Worm (Caenorhabditis elegans): ENCODE results near the gene F40G12.7.

The F40G12.7 gene

DNA sequence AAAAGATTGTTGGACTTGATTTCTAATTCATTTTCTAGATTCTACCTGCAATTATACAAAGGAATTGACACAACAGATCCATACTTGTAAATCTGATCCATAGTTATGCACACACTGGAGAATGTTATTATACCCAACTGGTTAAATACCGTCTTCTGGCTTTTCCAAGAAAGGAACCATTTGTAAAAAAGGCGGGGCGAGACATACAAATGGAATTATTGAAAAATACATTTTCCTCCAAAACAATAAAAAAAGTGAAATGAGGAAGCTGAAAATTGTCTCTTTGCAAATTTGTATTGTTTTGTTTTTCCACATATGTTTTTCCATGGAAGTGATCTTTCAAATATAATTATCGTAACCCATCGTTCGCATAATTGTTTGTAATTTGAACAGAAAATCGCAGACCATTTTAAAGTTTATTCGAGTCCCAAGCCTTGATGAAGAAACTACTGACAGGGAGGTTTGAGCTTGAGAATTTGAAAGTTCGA is 7.9 kb downstream of the F40G12.7 start, which contains the start of the genes srt-74 and F40G12.9:
Gene srt-74 (minus strand): TSS at position 101 of the 488 bp plus-strand sequence.
Gene F40G12.9 (plus strand): TSS at position 438 of the 488 bp plus-strand sequence.
- TF ChIP-seq unc-130 (GFP tag; optimal IDR thresholded peaks at IDR 0.05): no peak
- TF ChIP-seq mel-28 (tag; optimal IDR thresholded peaks at IDR 0.05; ENCODE audit: borderline replicate concordance): no peak
- no peak for TF ChIP-seq lin-40 (tag; optimal IDR thresholded peaks at IDR 0.05)
- no peak for TF ChIP-seq T26A5.8 (tag; optimal IDR thresholded peaks at IDR 0.05)
- no peak for TF ChIP-seq lsl-1 (GFP tag; optimal IDR thresholded peaks at IDR 0.05)
- no peak for TF ChIP-seq nhr-80 (tag; optimal IDR thresholded peaks at IDR 0.05)
- no peak for TF ChIP-seq xnd-1 (tag; optimal IDR thresholded peaks at IDR 0.05)
- no peak for TF ChIP-seq madf-6 (GFP tag; IDR thresholded peaks at IDR 0.05)
- no peak for TF ChIP-seq nhr-90 (tag; optimal IDR thresholded peaks at IDR 0.05)
- no peak for TF ChIP-seq ceh-40 (GFP tag; IDR thresholded peaks at IDR 0.05)
- no peak for TF ChIP-seq lin-26 (GFP tag; IDR thresholded peaks at IDR 0.05)
- no peak for TF ChIP-seq F57A8.1 (GFP tag; optimal IDR thresholded peaks at IDR 0.05)
- TF ChIP-seq F39B2.1 (GFP tag; IDR thresholded peaks at IDR 0.05): no peak
- TF ChIP-seq zfh-2 (GFP tag; conservative IDR thresholded peaks at IDR 0.05): no peak

DNA sequence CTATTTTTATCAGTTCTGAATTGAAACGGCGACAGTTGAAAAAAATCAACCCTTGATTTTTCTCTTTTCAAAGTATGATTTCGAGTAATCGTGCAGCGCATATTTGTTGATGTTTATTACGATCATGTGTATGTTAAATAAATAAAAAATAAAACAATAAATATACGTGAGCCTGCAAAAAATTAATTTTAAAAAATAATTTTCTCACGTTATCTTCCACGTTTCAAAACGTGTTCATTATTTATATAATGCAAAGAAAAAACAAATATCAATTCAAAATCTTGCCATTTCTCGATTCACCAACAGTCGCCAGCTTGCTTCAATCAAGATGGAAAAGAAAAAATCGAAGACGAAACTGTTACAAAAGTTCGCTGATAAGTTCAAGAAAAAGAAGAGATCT is 8.9 kb downstream of the F40G12.7 start, which contains the start of gene F40G12.10:
Gene F40G12.10 (plus strand): TSS at position 301 of the 400 bp plus-strand sequence.
- TF ChIP-seq F23B12.7 (tag; optimal IDR thresholded peaks at IDR 0.05; ENCODE audit: insufficient read depth) (no peak), snpc-3.4 (tag; optimal IDR thresholded peaks at IDR 0.05) (no peak), ztf-22 (GFP tag; optimal IDR thresholded peaks at IDR 0.05) (no peak), gei-17 (GFP tag; optimal IDR thresholded peaks at IDR 0.05) (no peak), unc-62 (GFP tag; optimal IDR thresholded peaks at IDR 0.05) (no peak), attf-3 (GFP tag; conservative IDR thresholded peaks at IDR 0.05) (no peak), mcd-1 (GFP tag; IDR thresholded peaks at IDR 0.05) (no peak), snpc-4 (GFP tag; optimal IDR thresholded peaks at IDR 0.05) (no peak), snpc-4 (tag; optimal IDR thresholded peaks at IDR 0.05) (no peak), attf-5 (GFP tag; optimal IDR thresholded peaks at IDR 0.05) (no peak), madf-6 (GFP tag; IDR thresholded peaks at IDR 0.05) (no peak), cebp-1 (GFP tag; IDR thresholded peaks at IDR 0.05) (no peak), cebp-1 (tag; optimal IDR thresholded peaks at IDR 0.05) (no peak), ets-4 (GFP tag; optimal IDR thresholded peaks at IDR 0.05) (no peak), lin-35 (GFP tag; optimal IDR thresholded peaks at IDR 0.05) (no peak), ztf-26 (tag; optimal IDR thresholded peaks at IDR 0.05) (no peak), hrde-1 (tag; optimal IDR thresholded peaks at IDR 0.05; ENCODE audit: borderline replicate concordance) (no peak), C06A6.2 (GFP tag; conservative IDR thresholded peaks at IDR 0.05) (no peak), zfh-2 (GFP tag; conservative IDR thresholded peaks at IDR 0.05) (no peak)

DNA sequence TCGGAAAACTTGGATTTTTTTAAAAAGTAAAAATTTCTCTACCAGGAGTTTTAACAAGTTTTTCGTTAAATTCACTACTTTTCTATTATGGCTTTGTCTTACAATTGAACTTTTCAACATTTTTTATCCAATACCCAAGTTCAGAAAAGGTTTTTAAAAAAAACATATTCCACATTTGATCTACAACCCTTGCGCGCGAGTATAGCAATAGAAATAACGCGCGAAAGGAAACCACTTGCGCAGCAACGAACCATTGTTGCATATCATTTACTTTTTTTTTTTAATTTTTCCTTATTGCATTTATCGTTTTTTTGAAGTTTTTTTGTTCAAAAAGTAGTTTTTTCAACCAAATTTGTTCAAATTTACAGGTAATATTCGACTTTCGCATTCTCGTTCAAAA is 11.4 kb downstream of the F40G12.7 start, which contains the start of gene F40G12.11:
Gene F40G12.11 (plus strand): TSS at position 369 of the 400 bp plus-strand sequence.
- TF ChIP-seq attf-3 (GFP tag; conservative IDR thresholded peaks at IDR 0.05) (no peak), F57C9.4 (tag; optimal IDR thresholded peaks at IDR 0.05) (no peak), ama-1 (optimal IDR thresholded peaks at IDR 0.05) (no peak), ama-1 (GFP tag; optimal IDR thresholded peaks at IDR 0.05) (no peak), madf-6 (GFP tag; IDR thresholded peaks at IDR 0.05) (peak; percentile 52; the same call in 1 of the 2 replicates), ekl-4 (GFP tag; IDR thresholded peaks at IDR 0.05) (no peak), hlh-12 (tag; optimal IDR thresholded peaks at IDR 0.05) (no peak), athp-1 (tag; optimal IDR thresholded peaks at IDR 0.05) (no peak), tlf-1 (GFP tag; optimal IDR thresholded peaks at IDR 0.05) (no peak), him-1 (tag; optimal IDR thresholded peaks at IDR 0.05) (no peak), C17E4.6 (GFP tag; IDR thresholded peaks at IDR 0.05) (no peak), dpl-1 (GFP tag; optimal IDR thresholded peaks at IDR 0.05) (peak; percentile 34), zfh-2 (GFP tag; conservative IDR thresholded peaks at IDR 0.05) (no peak), atf-7 (tag; optimal IDR thresholded peaks at IDR 0.05) (no peak), lin-54 (GFP tag; optimal IDR thresholded peaks at IDR 0.05) (no peak), madf-10 (tag; optimal IDR thresholded peaks at IDR 0.05) (no peak), efl-1 (GFP tag; optimal IDR thresholded peaks at IDR 0.05) (peak; percentile 78), hmg-1.2 (GFP tag; IDR thresholded peaks at IDR 0.05) (no peak), ztf-26 (tag; optimal IDR thresholded peaks at IDR 0.05) (no peak), K11D2.4 (GFP tag; IDR thresholded peaks at IDR 0.05) (no peak), B0336.3 (GFP tag; IDR thresholded peaks at IDR 0.05) (no peak)
